Worm (Caenorhabditis elegans) whole organism, L1 larva: Measurements from ENCODE around the gene cng-3.

Experiments
- ama-1 ChIP-seq: fragments of 150-350 bp; optimal IDR thresholded peaks from 2 replicates; lab custom pipeline; 2014
- dpl-1 ChIP-seq, 3 experiments: fragments of 150-350 bp in 2 of 3; sonication (generic microtip) in 1 of 3; optimal IDR thresholded peaks; 2 replicates each; lab custom pipeline; 2014 to 2017; ENCODE audit warnings: missing biosample characterization in 3 of 3, missing genetic modification characterization in 3 of 3, missing genetic modification reagents in 3 of 3
- efl-1 ChIP-seq, 4 experiments: fragments of 150-350 bp; optimal IDR thresholded peaks in 3 of 4; peaks in 1 of 4; 1 replicate in 1 of 4; 2 replicates in 3 of 4; lab custom pipeline; 2014; ENCODE audit warnings: missing biosample characterization in 2 of 4, missing genetic modification characterization in 2 of 4, missing genetic modification reagents in 2 of 4
- fkh-10 ChIP-seq: sonication (generic microtip); optimal IDR thresholded peaks from 2 replicates; lab custom pipeline; 2017; ENCODE audit warnings: missing biosample characterization, missing genetic modification reagents, missing genetic modification characterization
- grh-1 ChIP-seq: fragments of 200-800 bp; sonication (Bioruptor generic); IDR thresholded peaks from 2 replicates; pipeline ENCODE4 v1.3.6; 2022; ENCODE audit warnings: missing genetic modification reagents, missing genetic modification characterization, missing compliant biosample characterization
- jun-1 ChIP-seq: fragments of 150-350 bp; optimal IDR thresholded peaks from 2 replicates; lab custom pipeline; 2014; ENCODE audit warnings: missing biosample characterization, missing genetic modification reagents, missing genetic modification characterization
- lin-15B ChIP-seq: fragments of 150-350 bp; sonication (generic microtip); optimal IDR thresholded peaks from 3 replicates; lab custom pipeline; 2014; ENCODE audit warnings: missing biosample characterization, missing genetic modification characterization
- lin-35 ChIP-seq, 2 experiments: fragments of 150-350 bp; optimal IDR thresholded peaks; 2 replicates each; lab custom pipeline; 2014; ENCODE audit warnings: missing biosample characterization in 2 of 2, missing genetic modification characterization in 2 of 2, missing genetic modification reagents in 2 of 2
- mep-1 ChIP-seq: fragments of 150-350 bp; optimal IDR thresholded peaks from 2 replicates; lab custom pipeline; 2014; ENCODE audit warnings: missing biosample characterization, missing genetic modification characterization
- pax-3 ChIP-seq: fragments of 200-800 bp; sonication (Bioruptor generic); optimal IDR thresholded peaks from 2 replicates; lab custom pipeline; 2018; ENCODE audit warnings: mild to moderate bottlenecking, missing genetic modification characterization, moderate library complexity, missing compliant biosample characterization
- pqm-1 ChIP-seq: sonication (generic microtip); optimal IDR thresholded peaks from 3 replicates; lab custom pipeline; 2017; ENCODE audit warnings: missing biosample characterization, missing genetic modification characterization
- unc-130 ChIP-seq: fragments of 150-350 bp; optimal IDR thresholded peaks from 2 replicates; lab custom pipeline; 2017; ENCODE audit warnings: missing biosample characterization, missing genetic modification characterization, inconsistent platforms
- unc-62 ChIP-seq: fragments of 150-350 bp; optimal IDR thresholded peaks from 2 replicates; lab custom pipeline; 2014; ENCODE audit warnings: missing biosample characterization, missing genetic modification reagents, missing genetic modification characterization

- no peak for TF ChIP-seq lin-35 (GFP tag; optimal IDR thresholded peaks at IDR 0.05; lab: Kevin White, UChicago)
- no peak for TF ChIP-seq pqm-1 (tag; lab: Kevin White, UChicago)
- TF ChIP-seq dpl-1 (GFP tag; optimal IDR thresholded peaks at IDR 0.05; lab: Kevin White, UChicago), result no peak
- no peak for TF ChIP-seq efl-1 (optimal IDR thresholded peaks at IDR 0.05; lab: Kevin White, UChicago)
- TF ChIP-seq efl-1 (GFP tag; optimal IDR thresholded peaks at IDR 0.05 in 1 of 2; lab: Kevin White, UChicago), result no peak
- no peak for TF ChIP-seq ama-1
- TF ChIP-seq unc-130 (tag; lab: Kevin White, UChicago), result no peak
- TF ChIP-seq fkh-10 (GFP tag; lab: Kevin White, UChicago), result no peak
- no peak for TF ChIP-seq pax-3 (tag; lab: Kevin White, UChicago)
- no peak for TF ChIP-seq jun-1 (tag; lab: Kevin White, UChicago)
- no peak for TF ChIP-seq grh-1 (GFP tag; lab: Robert Waterston, UW)
- no peak for TF ChIP-seq lin-15B (tag; lab: Kevin White, UChicago)
- TF ChIP-seq unc-62 (GFP tag; lab: Kevin White, UChicago), result no peak
- no peak for TF ChIP-seq mep-1 (tag; lab: Kevin White, UChicago)
Observed at ce11 chrIV:9499636-9500035, 18.8 kb upstream of the cng-3 start.
